Worm (Caenorhabditis elegans) whole organism, early embryonic: ENCODE results near the gene C08E3.15.

Experiments
- B0310.2 ChIP-seq: sonication (generic microtip); optimal IDR thresholded peaks from 2 replicates; lab custom pipeline; 2016; ENCODE audit warnings: mild to moderate bottlenecking, missing genetic modification characterization, missing compliant biosample characterization
- aly-1 ChIP-seq: sonication (generic microtip); optimal IDR thresholded peaks from 2 replicates; lab custom pipeline; 2016; ENCODE audit warnings: missing genetic modification characterization, missing compliant biosample characterization
- ama-1 ChIP-seq: fragments of 150-350 bp; optimal IDR thresholded peaks from 2 replicates; lab custom pipeline; 2014
- ceh-36 ChIP-seq: sonication (generic microtip); optimal IDR thresholded peaks from 2 replicates; lab custom pipeline; 2016; ENCODE audit warnings: missing genetic modification characterization, inconsistent platforms, missing compliant biosample characterization
- ets-7 ChIP-seq: sonication (generic microtip); optimal IDR thresholded peaks from 2 replicates; lab custom pipeline; 2016; ENCODE audit warnings: missing genotype, missing genetic modification characterization, missing compliant biosample characterization
- flt-1 ChIP-seq: fragments of 200-800 bp; sonication (Bioruptor generic); IDR thresholded peaks from 2 replicates; pipeline ENCODE4 v1.3.6; 2022; ENCODE audit warnings: missing genetic modification characterization, missing compliant biosample characterization
- hmbx-1 ChIP-seq: sonication (generic microtip); optimal IDR thresholded peaks from 2 replicates; lab custom pipeline; 2016; ENCODE audit warnings: mild to moderate bottlenecking, missing genetic modification characterization, missing compliant biosample characterization
- hnd-1 ChIP-seq: sonication (generic microtip); optimal IDR thresholded peaks from 2 replicates; lab custom pipeline; 2016; ENCODE audit warnings: missing genetic modification characterization, missing compliant biosample characterization
- pes-1 ChIP-seq: fragments of 200-800 bp; sonication (Bioruptor generic); IDR thresholded peaks from 2 replicates; pipeline ENCODE4 v1.3.6; 2022; ENCODE audit warnings: missing genetic modification reagents, missing genetic modification characterization, missing compliant biosample characterization
- scrt-1 ChIP-seq: fragments of 200-800 bp; sonication (Bioruptor generic); IDR thresholded peaks from 2 replicates; pipeline ENCODE4 v1.3.6; 2022; ENCODE audit warnings: missing genetic modification characterization, missing compliant biosample characterization
- sea-1 ChIP-seq: fragments of 200-800 bp; sonication (Bioruptor generic); conservative IDR thresholded peaks from 2 replicates; pipeline ENCODE4 v1.3.6; 2022; ENCODE audit warnings: missing genetic modification characterization, missing compliant biosample characterization
- tbx-11 ChIP-seq: fragments of 200-800 bp; sonication (Bioruptor generic); IDR thresholded peaks from 2 replicates; pipeline ENCODE4 v1.3.6; 2022; ENCODE audit warnings: missing genetic modification characterization, missing compliant biosample characterization
- tbx-37 ChIP-seq: fragments of 200-800 bp; sonication (Bioruptor generic); conservative IDR thresholded peaks from 2 replicates; pipeline ENCODE4 v1.3.6; 2022; ENCODE audit warnings: missing genetic modification reagents, missing genetic modification characterization, missing compliant biosample characterization
- tra-4 ChIP-seq: sonication (generic microtip); optimal IDR thresholded peaks from 2 replicates; lab custom pipeline; 2017; ENCODE audit warnings: missing genetic modification characterization, missing compliant biosample characterization

DNA sequence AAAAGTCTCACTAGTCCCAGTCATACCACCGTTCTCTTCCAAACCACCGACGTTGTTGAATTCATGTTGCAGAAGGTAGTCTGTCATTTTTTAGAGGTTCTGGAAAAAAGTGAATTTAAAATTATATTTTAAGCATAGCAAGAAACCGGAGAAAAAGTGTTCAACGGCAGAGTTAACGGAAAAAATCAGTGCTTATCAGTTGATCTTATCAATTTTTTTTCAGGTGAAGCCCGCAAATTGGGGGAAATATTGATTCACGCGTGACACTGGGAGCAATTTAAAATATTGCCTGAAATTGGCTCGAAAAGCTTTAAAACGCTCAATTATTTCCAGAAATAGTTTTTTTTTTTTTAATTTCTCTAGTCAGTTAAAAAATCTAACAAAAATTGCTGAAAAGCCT lies 47.8 kb downstream of the C08E3.15 start, which contains the start of gene math-38:
- TF ChIP-seq flt-1 (GFP tag; lab: Robert Waterston, UW) (no peak), ama-1 (lab: Kevin White, UChicago) (no peak), aly-1 (tag; lab: Kevin White, UChicago) (no peak), tra-4 (no peak), tbx-37 (GFP tag; lab: Robert Waterston, UW) (no peak), scrt-1 (no peak), tbx-11 (GFP tag; lab: Robert Waterston, UW) (no peak), hmbx-1 (tag; lab: Kevin White, UChicago) (no peak), sea-1 (no peak), ceh-36 (tag; lab: Kevin White, UChicago) (no peak), hnd-1 (tag; lab: Kevin White, UChicago) (no peak), pes-1 (no peak), ets-7 (tag; lab: Kevin White, UChicago) (no peak), B0310.2 (tag; lab: Kevin White, UChicago) (no peak)
